Worm (Caenorhabditis elegans) whole organism, L3 larva: ENCODE data around the gene srj-52.

Experiments used
- R02D3.7 ChIP-seq: fragments of 150-350 bp; optimal IDR thresholded peaks from 2 replicates; lab custom pipeline; 2014; ENCODE audit warnings: missing biosample characterization, missing genetic modification characterization
- ZK546.5 ChIP-seq: sonication (generic microtip); optimal IDR thresholded peaks from 2 replicates; lab custom pipeline; 2017; ENCODE audit warnings: missing biosample characterization, missing genetic modification characterization
- aly-2 ChIP-seq: fragments of 150-350 bp; optimal IDR thresholded peaks from 2 replicates; lab custom pipeline; 2014; ENCODE audit warnings: missing biosample characterization, missing genetic modification characterization
- ceh-28 ChIP-seq: fragments of 150-350 bp; optimal IDR thresholded peaks from 2 replicates; lab custom pipeline; 2014; ENCODE audit warnings: missing biosample characterization, missing genetic modification reagents, missing genetic modification characterization
- ceh-82 ChIP-seq: fragments of 150-350 bp; optimal IDR thresholded peaks from 2 replicates; lab custom pipeline; 2014; ENCODE audit warnings: missing biosample characterization, missing genetic modification characterization
- egl-5 ChIP-seq: fragments of 150-350 bp; optimal IDR thresholded peaks from 2 replicates; lab custom pipeline; 2017; ENCODE audit warnings: missing biosample characterization, missing genetic modification reagents, missing genetic modification characterization, inconsistent platforms
- elt-2 ChIP-seq: sonication (generic microtip); optimal IDR thresholded peaks from 2 replicates; lab custom pipeline; 2016; ENCODE audit warnings: missing genetic modification reagents, mild to moderate bottlenecking, missing genetic modification characterization, missing compliant biosample characterization
- fkh-2 ChIP-seq: fragments of 150-350 bp; optimal IDR thresholded peaks from 2 replicates; lab custom pipeline; 2014; ENCODE audit warnings: missing biosample characterization, missing genetic modification reagents, missing genetic modification characterization
- hmg-11 ChIP-seq: sonication (generic microtip); optimal IDR thresholded peaks from 2 replicates; lab custom pipeline; 2016; ENCODE audit warnings: missing genetic modification characterization, missing compliant biosample characterization
- lin-15B ChIP-seq: fragments of 150-350 bp; optimal IDR thresholded peaks from 2 replicates; lab custom pipeline; 2014; ENCODE audit warnings: missing biosample characterization, missing genetic modification characterization
- lin-39 ChIP-seq: fragments of 150-350 bp; optimal IDR thresholded peaks from 2 replicates; lab custom pipeline; 2018; ENCODE audit warnings: missing biosample characterization, missing genetic modification reagents, missing genetic modification characterization
- mml-1 ChIP-seq: fragments of 150-350 bp; sonication (generic microtip); optimal IDR thresholded peaks from 3 replicates; lab custom pipeline; 2014; ENCODE audit warnings: missing biosample characterization, missing genetic modification characterization
- nfya-1 ChIP-seq: sonication (generic microtip); optimal IDR thresholded peaks from 2 replicates; lab custom pipeline; 2017; ENCODE audit warnings: missing genetic modification characterization, mild to moderate bottlenecking, missing compliant biosample characterization, antibody characterized with exemption, moderate library complexity; ENCODE audit not compliant: insufficient read depth
- nhr-11 ChIP-seq: fragments of 150-350 bp; optimal IDR thresholded peaks from 2 replicates; lab custom pipeline; 2014; ENCODE audit warnings: missing biosample characterization, missing genetic modification characterization
- nhr-12 ChIP-seq: fragments of 150-350 bp; optimal IDR thresholded peaks from 2 replicates; lab custom pipeline; 2014; ENCODE audit warnings: missing biosample characterization, missing genetic modification characterization
- nhr-25 ChIP-seq: sonication (generic microtip); optimal IDR thresholded peaks from 2 replicates; lab custom pipeline; 2017; ENCODE audit warnings: missing biosample characterization, missing genetic modification characterization
- nhr-67 ChIP-seq: fragments of 150-350 bp; optimal IDR thresholded peaks from 2 replicates; lab custom pipeline; 2014; ENCODE audit warnings: missing biosample characterization, missing genetic modification characterization
- nhr-76 ChIP-seq: fragments of 150-350 bp; sonication (generic microtip); optimal IDR thresholded peaks from 5 replicates; lab custom pipeline; 2014; ENCODE audit warnings: missing biosample characterization, missing genetic modification characterization
- nhr-77 ChIP-seq: fragments of 150-350 bp; optimal IDR thresholded peaks from 2 replicates; lab custom pipeline; 2014; ENCODE audit warnings: missing biosample characterization, missing genetic modification characterization
- pha-4 ChIP-seq: fragments of 150-350 bp; optimal IDR thresholded peaks from 2 replicates; lab custom pipeline; 2014; ENCODE audit warnings: missing biosample characterization, missing genetic modification reagents, missing genetic modification characterization
- pqm-1 ChIP-seq: fragments of 150-350 bp; optimal IDR thresholded peaks from 2 replicates; lab custom pipeline; 2017; ENCODE audit warnings: missing biosample characterization, missing genetic modification characterization, inconsistent platforms
- sea-2 ChIP-seq: fragments of 150-350 bp; sonication (generic microtip); optimal IDR thresholded peaks from 4 replicates; lab custom pipeline; 2014; ENCODE audit warnings: missing biosample characterization, missing genetic modification reagents, missing genetic modification characterization
- skn-1 ChIP-seq: fragments of 150-350 bp; optimal IDR thresholded peaks from 2 replicates; lab custom pipeline; 2014; ENCODE audit warnings: missing biosample characterization, missing genetic modification characterization
- snpc-4 ChIP-seq: fragments of 150-350 bp; optimal IDR thresholded peaks from 2 replicates; lab custom pipeline; 2014; ENCODE audit warnings: missing biosample characterization, missing genetic modification characterization
- unc-39 ChIP-seq: sonication (generic microtip); optimal IDR thresholded peaks from 4 replicates; lab custom pipeline; 2017; ENCODE audit warnings: missing biosample characterization, missing genetic modification characterization
- ztf-11 ChIP-seq: fragments of 150-350 bp; optimal IDR thresholded peaks from 2 replicates; lab custom pipeline; 2014; ENCODE audit warnings: missing biosample characterization, missing genetic modification characterization
- ztf-4 ChIP-seq: fragments of 150-350 bp; optimal IDR thresholded peaks from 2 replicates; lab custom pipeline; 2014; ENCODE audit warnings: missing biosample characterization, missing genetic modification characterization

Gene srj-52

DNA sequence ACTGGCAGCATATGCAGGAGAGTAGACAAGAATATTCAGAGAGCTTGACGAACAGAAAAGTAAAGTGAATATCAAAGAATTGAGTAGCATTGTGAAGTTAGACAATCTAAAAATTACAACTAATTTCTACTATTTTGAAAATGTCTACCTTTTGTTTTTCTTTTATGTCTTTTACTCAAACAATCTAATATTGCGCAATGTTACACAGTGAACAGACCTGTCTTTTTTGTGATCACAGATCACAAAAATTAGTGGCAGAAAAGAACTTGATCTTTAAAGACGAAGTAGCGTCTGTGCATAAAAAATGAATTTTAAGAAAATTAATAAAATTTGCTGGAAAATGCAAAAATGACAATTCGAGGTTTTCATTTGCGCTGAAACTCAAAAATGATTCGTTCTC lies 3.2 kb upstream of the srj-52 start:
- TF ChIP-seq nhr-11 (tag; lab: Kevin White, UChicago): no peak
- no peak for TF ChIP-seq nhr-25 (tag; lab: Kevin White, UChicago)
- TF ChIP-seq ztf-11 (tag; lab: Kevin White, UChicago): no peak
- TF ChIP-seq, all 47 proteins: peak for 0

DNA sequence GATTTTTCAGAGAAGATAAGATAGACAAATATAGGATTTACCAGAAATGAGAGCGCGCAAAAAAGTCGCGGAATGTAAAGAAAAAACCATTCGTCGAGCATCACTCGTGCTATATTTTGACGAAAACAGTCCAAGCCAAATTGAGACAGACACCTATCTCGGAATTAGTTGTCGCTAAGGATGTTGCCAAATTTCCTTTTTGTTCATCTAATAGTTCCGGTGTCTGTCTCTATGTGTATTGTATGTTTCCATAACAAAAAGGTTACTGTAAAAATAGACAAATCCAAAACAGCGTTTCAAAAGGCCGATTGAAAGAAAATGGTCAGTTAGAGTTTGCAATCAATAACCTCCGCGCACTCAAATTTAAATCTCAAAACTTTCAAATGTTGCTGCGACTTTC lies 1.2 kb downstream of the srj-52 start, which contains the start of gene srj-53:
srj-53 (minus strand) TSS at position 101 of the 400 bp plus-strand sequence.
- TF ChIP-seq nhr-12 (no peak), skn-1 (tag; lab: Kevin White, UChicago) (no peak), elt-2 (tag; lab: Kevin White, UChicago) (no peak)

DNA sequence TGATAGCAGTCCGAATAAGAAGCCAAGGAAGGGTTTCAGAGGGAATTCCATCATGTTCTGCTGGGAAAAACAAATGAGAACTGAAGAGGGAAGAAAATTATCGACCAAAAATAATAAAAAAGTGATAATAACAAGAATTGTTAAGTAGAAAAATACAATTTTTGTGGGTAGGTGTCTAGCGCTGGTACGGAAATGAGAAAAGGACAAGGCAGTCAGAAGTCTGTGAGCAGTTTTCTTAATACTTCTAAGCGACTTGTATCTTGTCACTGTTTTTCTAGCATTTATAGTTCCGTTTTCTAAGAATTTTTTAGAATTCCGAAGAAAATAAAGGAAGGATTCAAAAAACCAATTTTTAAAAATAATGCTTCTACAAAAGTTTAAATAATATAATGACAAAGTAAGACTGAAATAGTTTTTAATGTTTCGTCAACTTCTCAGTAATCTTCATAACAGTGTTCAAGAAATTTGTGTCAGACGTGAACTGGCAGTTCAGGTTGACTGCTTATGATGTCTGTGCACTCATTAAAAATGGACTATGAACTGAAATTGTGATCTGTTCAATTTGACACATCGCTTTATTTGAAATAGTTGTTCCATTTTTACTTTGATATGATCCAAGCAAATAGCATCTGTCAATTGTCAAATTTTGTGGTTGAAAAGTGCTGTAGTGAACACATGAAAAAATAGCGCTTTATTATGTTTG lies 2.9 kb downstream of the srj-52 start, which contains the start of gene srx-4:
srx-4 (minus strand) TSS at position 51 of the 703 bp plus-strand sequence.
- TF ChIP-seq skn-1 (tag; lab: Kevin White, UChicago) (no peak), egl-5 (no peak), elt-2 (tag; lab: Kevin White, UChicago) (no peak), lin-15B (tag; lab: Kevin White, UChicago) (no peak), ceh-82 (tag; lab: Kevin White, UChicago) (no peak), ztf-4 (tag; lab: Kevin White, UChicago) (no peak), nfya-1 (tag; lab: Kevin White, UChicago) (no peak), pqm-1 (tag; lab: Kevin White, UChicago) (no peak)
- TF ChIP-seq, all 47 proteins: peak for 0

DNA sequence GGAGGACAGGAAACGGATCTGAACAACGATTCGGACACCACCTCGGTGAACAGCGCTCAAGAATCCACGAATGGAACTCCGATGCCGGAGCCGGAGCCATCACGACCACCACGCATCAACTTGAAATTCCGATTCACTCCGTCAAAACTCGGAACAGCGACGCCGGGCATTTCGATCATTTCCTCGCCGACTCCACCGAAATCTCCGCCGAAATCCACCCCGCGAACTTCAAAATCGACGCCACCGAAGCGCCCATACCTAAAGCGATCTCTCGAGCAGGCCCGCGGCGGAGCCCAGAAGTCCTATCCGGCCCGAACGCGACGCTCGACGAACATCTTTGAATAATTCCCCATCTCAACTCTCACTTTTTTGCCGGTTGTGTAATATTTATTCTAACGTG lies 6.3 kb downstream of the srj-52 start:
- no peak for TF ChIP-seq mml-1 (tag; lab: Kevin White, UChicago)
- no peak for TF ChIP-seq pha-4 (tag; lab: Kevin White, UChicago)
- no peak for TF ChIP-seq nhr-77 (tag; lab: Kevin White, UChicago)

DNA sequence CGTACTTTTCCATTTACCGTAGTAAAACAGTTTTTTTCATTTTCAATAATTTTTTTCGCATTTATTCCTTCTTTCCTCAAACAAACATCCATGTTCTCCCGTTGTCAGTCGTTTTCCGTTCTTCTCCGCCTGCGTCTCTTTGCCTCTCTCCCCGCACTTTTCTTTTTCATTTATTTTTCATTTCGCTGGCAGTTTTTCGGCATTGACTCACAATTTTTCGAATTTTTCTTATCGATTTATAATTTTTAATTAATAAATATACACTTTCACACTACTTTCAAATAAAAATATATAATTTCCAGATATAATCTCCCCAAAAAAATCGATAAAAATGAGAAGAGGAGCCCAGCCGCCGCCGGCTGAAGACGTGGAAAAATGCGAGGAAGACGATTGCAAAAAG lies 8.4 kb downstream of the srj-52 start, which contains the start of gene H25P19.1:
H25P19.1 (plus strand) TSS at position 301 of the 400 bp plus-strand sequence.
- no peak for TF ChIP-seq hmg-11
- no peak for TF ChIP-seq sea-2 (GFP tag; lab: Kevin White, UChicago)
- no peak for TF ChIP-seq unc-39 (tag; lab: Kevin White, UChicago)
- TF ChIP-seq ztf-11 (tag; lab: Kevin White, UChicago): no peak
- no peak for TF ChIP-seq aly-2 (tag; lab: Kevin White, UChicago)
- TF ChIP-seq lin-39 (tag; lab: Kevin White, UChicago): no peak
- no peak for TF ChIP-seq ZK546.5 (tag; lab: Kevin White, UChicago)

DNA sequence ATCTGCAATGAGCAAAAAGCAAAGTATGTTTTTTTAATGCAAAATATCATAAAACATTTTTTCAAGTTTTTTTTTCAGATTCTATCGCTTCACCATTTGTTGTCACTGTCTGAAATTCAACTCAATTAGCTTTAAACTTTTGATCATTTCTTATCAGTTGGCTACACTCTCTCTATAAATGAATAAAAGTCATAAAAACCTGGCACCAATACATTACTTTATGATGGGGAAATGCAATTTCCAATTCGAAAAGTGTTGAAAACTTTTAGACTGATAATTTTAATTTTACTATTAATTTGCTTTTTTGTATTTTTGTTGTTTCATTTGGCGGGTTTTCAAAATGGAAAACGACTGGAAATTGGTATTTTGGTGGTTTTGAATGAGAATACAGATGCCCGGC lies 12.0 kb downstream of the srj-52 start, which contains the start of gene F31F4.1:
F31F4.1 (plus strand) TSS at position 203 of the 400 bp plus-strand sequence.
- TF ChIP-seq egl-5 (no peak), elt-2 (tag; lab: Kevin White, UChicago) (peak; percentile 66), pqm-1 (tag; lab: Kevin White, UChicago) (peak; percentile 44), lin-15B (tag; lab: Kevin White, UChicago) (no peak)

DNA sequence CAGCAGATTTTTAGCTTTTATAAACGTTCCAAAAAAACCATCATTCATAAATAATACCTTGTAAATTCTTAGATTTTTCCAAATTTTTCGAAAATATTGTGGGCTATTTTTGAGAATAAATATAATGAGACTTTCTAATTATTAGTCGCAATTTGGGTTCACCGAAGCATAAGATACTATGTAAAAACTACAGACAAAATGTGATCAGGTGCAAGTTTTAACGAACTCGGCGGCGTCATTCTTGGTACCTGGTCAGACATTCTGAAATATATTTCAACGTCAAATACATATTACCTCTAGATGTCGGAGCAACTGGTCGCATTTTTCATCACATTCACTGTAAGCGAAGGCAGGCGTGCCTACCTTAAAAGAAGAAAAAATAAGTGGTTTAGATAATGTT lies 13.8 kb downstream of the srj-52 start, which contains the start of gene srx-23:
srx-23 (plus strand) TSS at position 301 of the 400 bp plus-strand sequence.
- TF ChIP-seq ceh-28 (tag; lab: Kevin White, UChicago) (no peak), egl-5 (no peak), nhr-67 (tag; lab: Kevin White, UChicago) (no peak), lin-39 (tag; lab: Kevin White, UChicago) (no peak), nhr-76 (tag; lab: Kevin White, UChicago) (no peak), nhr-12 (no peak), nhr-11 (tag; lab: Kevin White, UChicago) (no peak), fkh-2 (tag; lab: Kevin White, UChicago) (no peak), R02D3.7 (tag; lab: Kevin White, UChicago) (no peak), nfya-1 (tag; lab: Kevin White, UChicago) (no peak), unc-39 (tag; lab: Kevin White, UChicago) (no peak), lin-15B (tag; lab: Kevin White, UChicago) (no peak), snpc-4 (tag; lab: Kevin White, UChicago) (no peak), aly-2 (tag; lab: Kevin White, UChicago) (no peak), nhr-25 (tag; lab: Kevin White, UChicago) (no peak)
